Fruit fly (Drosophila melanogaster): Measurements from ENCODE around the gene CG10853.

Gene CG10853

dm6 chr3L:3970372-3971031 is 22.8 kb downstream of the CG10853 start:
- TF ChIP-seq luna (GFP tag; optimal IDR thresholded peaks at IDR 0.05) (no peak), CHES-1-like (GFP tag; optimal IDR thresholded peaks at IDR 0.05) (no peak), Ets97D (GFP tag; optimal IDR thresholded peaks at IDR 0.05) (no peak), Camta (GFP tag; optimal IDR thresholded peaks at IDR 0.05) (peak; percentile 3), sens-2 (GFP tag; IDR thresholded peaks at IDR 0.05) (0 out of 2 replicates have a peak, but pooled peaks have one; percentile 6), CG12769 (tag; optimal IDR thresholded peaks at IDR 0.05) (peak; percentile 22), Nf-YB (GFP tag; optimal IDR thresholded peaks at IDR 0.05) (no peak), CG8290 (GFP tag; optimal IDR thresholded peaks at IDR 0.05) (no peak), CG8290 (tag; optimal IDR thresholded peaks at IDR 0.05) (peak in 1 of 2 experiments; percentile 39), CG34224 (GFP tag; IDR thresholded peaks at IDR 0.05; ENCODE audit: partially characterized antibody) (no peak), CG4820 (GFP tag; optimal IDR thresholded peaks at IDR 0.05) (peak; percentile 3), CG7556 (GFP tag; optimal IDR thresholded peaks at IDR 0.05) (peak; percentile 67), Ssrp (tag; optimal IDR thresholded peaks at IDR 0.05) (peak; percentile 21), CG11398 (GFP tag; optimal IDR thresholded peaks at IDR 0.05) (peak; percentile 7), CG9215 (GFP tag; IDR thresholded peaks at IDR 0.05) (no peak; the same call in 1 of the 2 replicates), org-1 (GFP tag; optimal IDR thresholded peaks at IDR 0.05) (no peak), Hand (GFP tag; optimal IDR thresholded peaks at IDR 0.05) (peak; percentile 42), Max (GFP tag; optimal IDR thresholded peaks at IDR 0.05) (no peak), psq (GFP tag; optimal IDR thresholded peaks at IDR 0.05) (no peak), H15 (GFP tag; IDR thresholded peaks at IDR 0.05) (0 out of 3 replicates have a peak, but pooled peaks have one; percentile 37), repo (GFP tag; optimal IDR thresholded peaks at IDR 0.05) (no peak), CG32772 (GFP tag; IDR thresholded peaks at IDR 0.05) (0 out of 2 replicates have a peak, but pooled peaks have one; percentile 8), CG4360 (GFP tag; IDR thresholded peaks at IDR 0.05) (no peak), Ada2b (GFP tag; IDR thresholded peaks at IDR 0.05) (no peak), Bteb2 (GFP tag; optimal IDR thresholded peaks at IDR 0.05) (no peak), Hr3 (GFP tag; optimal IDR thresholded peaks at IDR 0.05) (no peak), Deaf1 (tag; optimal IDR thresholded peaks at IDR 0.05) (no peak), crc (GFP tag; optimal IDR thresholded peaks at IDR 0.05) (no peak), CG17186 (GFP tag; optimal IDR thresholded peaks at IDR 0.05) (no peak), ase (GFP tag; IDR thresholded peaks at IDR 0.05) (no peak), CG7357 (GFP tag; IDR thresholded peaks at IDR 0.05) (no peak), phol (tag; optimal IDR thresholded peaks at IDR 0.05) (peak; percentile 32), kni (GFP tag; optimal IDR thresholded peaks at IDR 0.05) (no peak), caup (GFP tag; optimal IDR thresholded peaks at IDR 0.05; ENCODE audit: severe bottlenecking) (peak; percentile 9), CG6683 (GFP tag; optimal IDR thresholded peaks at IDR 0.05) (no peak), hth (optimal IDR thresholded peaks at IDR 0.05) (no peak), grau (tag; optimal IDR thresholded peaks at IDR 0.05) (peak; percentile 56), CG3163 (GFP tag; optimal IDR thresholded peaks at IDR 0.05) (no peak), HLH3B (GFP tag; IDR thresholded peaks at IDR 0.05) (peak; percentile 20; the same call in 1 of the 2 replicates), fu2 (GFP tag; optimal IDR thresholded peaks at IDR 0.05) (peak; percentile 17), Nf-YA (GFP tag; IDR thresholded peaks at IDR 0.05) (no peak), E2f1 (GFP tag; IDR thresholded peaks at IDR 0.05) (0 out of 2 replicates have a peak, but pooled peaks have one; percentile 22), Tbp (GFP tag; optimal IDR thresholded peaks at IDR 0.05) (no peak), CG1233 (GFP tag; optimal IDR thresholded peaks at IDR 0.05) (peak; percentile 15), bab2 (GFP tag; optimal IDR thresholded peaks at IDR 0.05) (no peak), CG5953 (GFP tag; IDR thresholded peaks at IDR 0.05) (no peak), rib (GFP tag; IDR thresholded peaks at IDR 0.05) (no peak), Dip3 (GFP tag; optimal IDR thresholded peaks at IDR 0.05) (peak; percentile 32), CG12071 (GFP tag; optimal IDR thresholded peaks at IDR 0.05) (no peak), CG3838 (GFP tag; optimal IDR thresholded peaks at IDR 0.05) (no peak), D19A (tag; optimal IDR thresholded peaks at IDR 0.05) (peak; percentile 31)
